Fruit fly (Drosophila melanogaster) whole organism, embryonic: ENCODE data around the gene Ythdc1.

Source experiments
- Adf1 ChIP-seq: fragments of 200-800 bp; sonication (Bioruptor generic); IDR thresholded peaks from 2 replicates; pipeline ENCODE4 v1.3.6; 2022; ENCODE audit warnings: missing biosample characterization, missing genetic modification characterization
- Atf3 ChIP-seq: fragments of 200-800 bp; sonication (Bioruptor generic); optimal IDR thresholded peaks from 3 replicates; lab custom pipeline; 2016; ENCODE audit warnings: missing biosample characterization, missing genetic modification characterization
- Bgb ChIP-seq: fragments of 200-800 bp; sonication (Bioruptor generic); IDR thresholded peaks from 2 replicates; pipeline ENCODE4 v1.3.6; 2022; ENCODE audit warnings: missing biosample characterization, missing genetic modification characterization; ENCODE audit not compliant: partially characterized antibody
- CG12769 ChIP-seq: fragments of 200-800 bp; sonication (Bioruptor generic); optimal IDR thresholded peaks from 2 replicates; lab custom pipeline; 2019; ENCODE audit warnings: missing biosample characterization, mild to moderate bottlenecking, missing genetic modification characterization, moderate library complexity
- CG13287 ChIP-seq: fragments of 200-800 bp; sonication (Bioruptor generic); IDR thresholded peaks from 2 replicates; pipeline ENCODE4 v1.3.6; 2022; ENCODE audit warnings: missing biosample characterization, missing genetic modification characterization; ENCODE audit not compliant: partially characterized antibody
- CG13296 ChIP-seq: fragments of 200-800 bp; sonication (Bioruptor generic); optimal IDR thresholded peaks from 3 replicates; lab custom pipeline; 2018; ENCODE audit warnings: missing biosample characterization, mild to moderate bottlenecking, missing genetic modification characterization
- CG13624 ChIP-seq: fragments of 200-800 bp; sonication (Bioruptor generic); optimal IDR thresholded peaks from 2 replicates; lab custom pipeline; 2016; ENCODE audit warnings: missing biosample characterization, missing genetic modification characterization
- CG15073 ChIP-seq: fragments of 200-800 bp; sonication (Bioruptor generic); optimal IDR thresholded peaks from 2 replicates; lab custom pipeline; 2016; ENCODE audit warnings: missing biosample characterization, missing genetic modification characterization
- CG3163 ChIP-seq: fragments of 200-800 bp; sonication (Bioruptor generic); optimal IDR thresholded peaks from 3 replicates; lab custom pipeline; 2016; ENCODE audit warnings: missing biosample characterization, missing genetic modification characterization
- CG32532 ChIP-seq: fragments of 200-800 bp; sonication (Bioruptor generic); IDR thresholded peaks from 2 replicates; pipeline ENCODE4 v1.3.6; 2022; ENCODE audit warnings: missing biosample characterization, missing genetic modification characterization
- CG4707 ChIP-seq: fragments of 200-800 bp; sonication (Bioruptor generic); optimal IDR thresholded peaks from 2 replicates; lab custom pipeline; 2018; ENCODE audit warnings: missing biosample characterization, mild to moderate bottlenecking, missing genetic modification characterization, moderate library complexity
- CG7372 ChIP-seq: fragments of 200-800 bp; sonication (Bioruptor generic); IDR thresholded peaks from 2 replicates; pipeline ENCODE4 v1.3.6; 2022; ENCODE audit warnings: missing biosample characterization, missing genetic modification characterization
- CG8281 ChIP-seq: fragments of 200-800 bp; sonication (Bioruptor generic); optimal IDR thresholded peaks from 2 replicates; lab custom pipeline; 2018; ENCODE audit warnings: missing biosample characterization, mild to moderate bottlenecking, missing genetic modification characterization, moderate library complexity
- CG8388 ChIP-seq: fragments of 200-800 bp; sonication (Bioruptor generic); optimal IDR thresholded peaks from 2 replicates; lab custom pipeline; 2019; ENCODE audit warnings: missing biosample characterization, mild to moderate bottlenecking, missing genetic modification characterization, moderate library complexity
- CoRest ChIP-seq: fragments of 200-800 bp; sonication (Bioruptor generic); optimal IDR thresholded peaks from 3 replicates; lab custom pipeline; 2018; ENCODE audit warnings: missing biosample characterization, mild to moderate bottlenecking, missing genetic modification characterization, moderate library complexity
- D ChIP-seq, 2 experiments: fragments of 200-800 bp in 1 of 2; fragments of >200 bp in 1 of 2; sonication (Bioruptor generic) in 1 of 2; optimal IDR thresholded peaks; 2 replicates in 1 of 2; 3 replicates in 1 of 2; lab custom pipeline; 2017; ENCODE audit warnings: mild to moderate bottlenecking in 1 of 2, missing biosample characterization in 1 of 2, missing genetic modification characterization in 1 of 2, missing genetic modification reagents in 1 of 2
- Dref ChIP-seq: fragments of 200-800 bp; sonication (Bioruptor generic); IDR thresholded peaks from 2 replicates; pipeline ENCODE4 v1.3.6; 2022; ENCODE audit warnings: missing biosample characterization, missing genetic modification characterization
- Fer3 ChIP-seq: fragments of 200-800 bp; sonication (Bioruptor generic); optimal IDR thresholded peaks from 2 replicates; lab custom pipeline; 2018; ENCODE audit warnings: missing biosample characterization, mild to moderate bottlenecking, missing genetic modification characterization, moderate library complexity
- Gug ChIP-seq: fragments of 200-800 bp; sonication (Bioruptor generic); IDR thresholded peaks from 4 replicates; pipeline ENCODE4 v1.3.6; 2022; ENCODE audit warnings: missing biosample characterization, missing genetic modification characterization
- HLH4C ChIP-seq: fragments of 200-800 bp; sonication (Bioruptor generic); IDR thresholded peaks from 3 replicates; pipeline ENCODE4 v1.3.6; 2022; ENCODE audit warnings: missing biosample characterization, missing genetic modification characterization; ENCODE audit not compliant: partially characterized antibody
- Hey ChIP-seq: fragments of 200-800 bp; sonication (Bioruptor generic); optimal IDR thresholded peaks from 3 replicates; lab custom pipeline; 2018; ENCODE audit warnings: missing biosample characterization, mild to moderate bottlenecking, missing genetic modification characterization
- Jarid2 ChIP-seq: fragments of 200-800 bp; sonication (Bioruptor generic); optimal IDR thresholded peaks from 3 replicates; lab custom pipeline; 2017; ENCODE audit warnings: mild to moderate bottlenecking, missing biosample characterization, missing genetic modification reagents, missing genetic modification characterization
- Rx ChIP-seq: fragments of 200-800 bp; sonication (Bioruptor generic); IDR thresholded peaks from 2 replicates; pipeline ENCODE4 v1.3.6; 2022; ENCODE audit warnings: missing biosample characterization, missing genetic modification characterization
- Trl ChIP-seq, 3 experiments: fragments of >200 bp in 2 of 3; fragments of 200-800 bp in 1 of 3; sonication (Bioruptor generic) in 1 of 3; optimal IDR thresholded peaks; 2 replicates in 1 of 3; 3 replicates in 2 of 3; lab custom pipeline; 2016 to 2017; ENCODE audit warnings: missing biosample characterization in 1 of 3, missing genetic modification characterization in 1 of 3
- abd-A ChIP-seq: fragments of 200-800 bp; sonication (Bioruptor generic); optimal IDR thresholded peaks from 3 replicates; lab custom pipeline; 2019; ENCODE audit warnings: missing biosample characterization, mild to moderate bottlenecking, missing genetic modification characterization, moderate library complexity
- az2 ChIP-seq: fragments of 200-800 bp; sonication (Bioruptor generic); optimal IDR thresholded peaks from 3 replicates; lab custom pipeline; 2016; ENCODE audit warnings: missing biosample characterization, missing genetic modification characterization
- cad ChIP-seq: fragments of >200 bp; optimal IDR thresholded peaks from 2 replicates; lab custom pipeline; 2017; ENCODE audit warnings: missing biosample characterization, missing genetic modification characterization
- chinmo ChIP-seq: fragments of 200-800 bp; sonication (Bioruptor generic); IDR thresholded peaks from 4 replicates; pipeline ENCODE4 v1.3.6; 2022; ENCODE audit warnings: missing biosample characterization, missing genetic modification characterization; ENCODE audit not compliant: partially characterized antibody
- dimm ChIP-seq: fragments of 200-800 bp; sonication (Bioruptor generic); IDR thresholded peaks from 2 replicates; pipeline ENCODE4 v1.3.6; 2022; ENCODE audit warnings: missing biosample characterization, missing genetic modification characterization
- dysf ChIP-seq: fragments of 200-800 bp; sonication (Bioruptor generic); IDR thresholded peaks from 3 replicates; pipeline ENCODE4 v1.3.6; 2022; ENCODE audit warnings: missing biosample characterization, missing genetic modification characterization
- ewg ChIP-seq: fragments of 200-800 bp; sonication (Bioruptor generic); optimal IDR thresholded peaks from 3 replicates; lab custom pipeline; 2017; ENCODE audit warnings: mild to moderate bottlenecking, missing biosample characterization, missing genetic modification reagents, missing genetic modification characterization
- fd3F ChIP-seq: fragments of 200-800 bp; sonication (Bioruptor generic); optimal IDR thresholded peaks from 2 replicates; lab custom pipeline; 2018; ENCODE audit warnings: missing biosample characterization, mild to moderate bottlenecking, missing genetic modification characterization, moderate library complexity
- ftz-f1 ChIP-seq: fragments of 200-800 bp; sonication (Bioruptor generic); optimal IDR thresholded peaks from 2 replicates; lab custom pipeline; 2016; ENCODE audit warnings: missing biosample characterization, missing genetic modification characterization
- jumu ChIP-seq: fragments of 200-800 bp; sonication (Bioruptor generic); optimal IDR thresholded peaks from 3 replicates; lab custom pipeline; 2016; ENCODE audit warnings: missing biosample characterization, missing genetic modification characterization
- kay ChIP-seq: fragments of 200-800 bp; sonication (Bioruptor generic); optimal IDR thresholded peaks from 2 replicates; lab custom pipeline; 2016; ENCODE audit warnings: missing biosample characterization, missing genetic modification characterization
- mirr ChIP-seq: fragments of 200-800 bp; sonication (Bioruptor generic); optimal IDR thresholded peaks from 3 replicates; lab custom pipeline; 2018; ENCODE audit warnings: missing biosample characterization, mild to moderate bottlenecking, missing genetic modification characterization
- odd ChIP-seq: fragments of 200-800 bp; sonication (Bioruptor generic); optimal IDR thresholded peaks from 2 replicates; lab custom pipeline; 2017; ENCODE audit warnings: missing biosample characterization, mild to moderate bottlenecking, missing genetic modification characterization
- ranshi ChIP-seq: fragments of 200-800 bp; sonication (Bioruptor generic); IDR thresholded peaks from 2 replicates; pipeline ENCODE4 v1.3.6; 2022; ENCODE audit warnings: missing biosample characterization, missing genetic modification characterization
- seq ChIP-seq: fragments of 200-800 bp; sonication (Bioruptor generic); IDR thresholded peaks from 2 replicates; pipeline ENCODE4 v1.3.6; 2022; ENCODE audit warnings: missing biosample characterization, missing genetic modification characterization
- shn ChIP-seq: fragments of 200-800 bp; sonication (Bioruptor generic); optimal IDR thresholded peaks from 3 replicates; lab custom pipeline; 2016; ENCODE audit warnings: missing biosample characterization, missing genetic modification characterization
- sna ChIP-seq: fragments of 200-800 bp; sonication (Bioruptor generic); IDR thresholded peaks from 2 replicates; pipeline ENCODE4 v1.3.6; 2022; ENCODE audit warnings: missing biosample characterization, missing genetic modification characterization; ENCODE audit not compliant: partially characterized antibody
- tna ChIP-seq: fragments of 200-800 bp; sonication (Bioruptor generic); IDR thresholded peaks from 2 replicates; pipeline ENCODE4 v1.3.6; 2022; ENCODE audit warnings: missing biosample characterization, missing genetic modification characterization; ENCODE audit not compliant: partially characterized antibody
- trem ChIP-seq: fragments of 200-800 bp; optimal IDR thresholded peaks from 3 replicates; lab custom pipeline; 2019; ENCODE audit warnings: missing biosample characterization, mild to moderate bottlenecking, missing genetic modification characterization, moderate library complexity
- unpg ChIP-seq: fragments of 200-800 bp; sonication (Bioruptor generic); optimal IDR thresholded peaks from 3 replicates; lab custom pipeline; 2018; ENCODE audit warnings: missing biosample characterization, mild to moderate bottlenecking, missing genetic modification characterization, moderate library complexity
- wek ChIP-seq: fragments of 200-800 bp; sonication (Bioruptor generic); optimal IDR thresholded peaks from 3 replicates; lab custom pipeline; 2018; ENCODE audit warnings: missing biosample characterization, mild to moderate bottlenecking, missing genetic modification characterization, moderate library complexity
- zen2 ChIP-seq: fragments of 200-800 bp; sonication (Bioruptor generic); IDR thresholded peaks from 3 replicates; pipeline ENCODE4 v1.3.6; 2022; ENCODE audit warnings: missing biosample characterization, missing genetic modification characterization; ENCODE audit not compliant: partially characterized antibody

Gene Ythdc1

dm6 chr3L:3418207-3419086, 44.5 kb upstream of the Ythdc1 start:
- peak; percentile 36 for TF ChIP-seq fd3F (GFP tag; lab: Kevin White, UChicago)
- peak; percentile 72 for TF ChIP-seq CG7372 (GFP tag; lab: Robert Waterston, UW)
- peak; percentile 23 for TF ChIP-seq CG3163 (GFP tag; lab: Kevin White, UChicago)
- TF ChIP-seq jumu = peak; percentile 44
- peak; percentile 67 for TF ChIP-seq Fer3
- TF ChIP-seq HLH4C (GFP tag; lab: Robert Waterston, UW) = 0 out of 3 replicates have a peak, but pooled peaks have one; percentile 13
- TF ChIP-seq Dref (GFP tag; lab: Robert Waterston, UW) = no peak
- 0 out of 3 replicates have a peak, but pooled peaks have one; percentile 12 for TF ChIP-seq zen2 (GFP tag; lab: Robert Waterston, UW)
- peak; percentile 75 for TF ChIP-seq Rx
- peak; percentile 35 for TF ChIP-seq wek (GFP tag; lab: Kevin White, UChicago)
- peak; percentile 86 for TF ChIP-seq Hey
- peak; percentile 33 for TF ChIP-seq Atf3 (GFP tag; lab: Kevin White, UChicago)
- TF ChIP-seq dimm (GFP tag; lab: Robert Waterston, UW) = peak; percentile 74
- peak; percentile 55 for TF ChIP-seq Bgb (GFP tag; lab: Robert Waterston, UW)
- peak; percentile 40 for TF ChIP-seq Jarid2 (GFP tag; lab: Kevin White, UChicago)
- peak; percentile 88 for TF ChIP-seq Adf1
- no peak for TF ChIP-seq sna (GFP tag; lab: Robert Waterston, UW)
- peak; percentile 90 for TF ChIP-seq CG32532 (GFP tag; lab: Robert Waterston, UW)
- peak; percentile 65 for TF ChIP-seq shn (GFP tag; lab: Kevin White, UChicago)
- peak; percentile 56 for TF ChIP-seq seq
- TF ChIP-seq CG8281 (tag; lab: Kevin White, UChicago) = peak; percentile 52
- TF ChIP-seq abd-A (tag; lab: Kevin White, UChicago) = peak; percentile 99
- no peak for TF ChIP-seq D (optimal IDR thresholded peaks at IDR 0.05; lab: Kevin White, UChicago)
- peak; percentile 51 for TF ChIP-seq D (GFP tag; optimal IDR thresholded peaks at IDR 0.05; lab: Kevin White, UChicago)
- TF ChIP-seq CG12769 (tag; lab: Kevin White, UChicago) = peak; percentile 96
- peak; percentile 86; the same call in 2 of the 3 replicates for TF ChIP-seq dysf (GFP tag; lab: Robert Waterston, UW)
- TF ChIP-seq CG4707 (GFP tag; lab: Kevin White, UChicago) = peak; percentile 38
- peak; percentile 75 for TF ChIP-seq CG13624
- peak; percentile 66 for TF ChIP-seq CoRest (tag; lab: Kevin White, UChicago)
- TF ChIP-seq ftz-f1 (GFP tag; lab: Kevin White, UChicago) = peak; percentile 19
- TF ChIP-seq CG15073 (GFP tag; lab: Kevin White, UChicago) = no peak
- TF ChIP-seq Trl (optimal IDR thresholded peaks at IDR 0.05; lab: Kevin White, UChicago) = peak; percentile 70 to 88
- peak; percentile 14 for TF ChIP-seq Trl (GFP tag; optimal IDR thresholded peaks at IDR 0.05; lab: Kevin White, UChicago)
- peak; percentile 59 for TF ChIP-seq unpg
- no peak; the same call in 1 of the 2 replicates for TF ChIP-seq CG13287 (GFP tag; lab: Robert Waterston, UW)
- TF ChIP-seq CG13296 (GFP tag; lab: Kevin White, UChicago) = peak; percentile 79
- no peak for TF ChIP-seq cad (GFP tag; lab: Kevin White, UChicago)
- peak; percentile 65; the same call in 3 of the 4 replicates for TF ChIP-seq Gug (GFP tag; lab: Robert Waterston, UW)
- TF ChIP-seq az2 (GFP tag; lab: Kevin White, UChicago) = peak; percentile 43
- TF ChIP-seq mirr (GFP tag; lab: Kevin White, UChicago) = peak; percentile 99
- peak; percentile 84 for TF ChIP-seq ranshi (GFP tag; lab: Robert Waterston, UW)
- peak; percentile 71 for TF ChIP-seq odd (GFP tag; lab: Kevin White, UChicago)
- peak; percentile 63; the same call in 1 of the 2 replicates for TF ChIP-seq tna (GFP tag; lab: Robert Waterston, UW)
- peak; percentile 99 for TF ChIP-seq chinmo (GFP tag; lab: Robert Waterston, UW)
- TF ChIP-seq ewg = peak; percentile 19
- no peak for TF ChIP-seq trem (tag; lab: Kevin White, UChicago)
- no peak for TF ChIP-seq CG8388
- peak; percentile 62 for TF ChIP-seq kay
